Worm (Caenorhabditis elegans) whole organism, L1 larva: Measurements from ENCODE around the gene irld-42.

ENCODE experiments used
- dsc-1 ChIP-seq: sonication (generic microtip); optimal IDR thresholded peaks from 2 replicates; lab custom pipeline; 2016; ENCODE audit warnings: mild to moderate bottlenecking, missing genetic modification characterization, missing compliant biosample characterization
- egl-27 ChIP-seq, 2 experiments: fragments of 150-350 bp in 1 of 2; sonication (generic microtip); optimal IDR thresholded peaks; 3 replicates each; lab custom pipeline; 2017 to 2018; ENCODE audit warnings: missing biosample characterization in 2 of 2, missing genetic modification characterization in 2 of 2, missing genetic modification reagents in 2 of 2
- lin-13 ChIP-seq: fragments of 150-350 bp; optimal IDR thresholded peaks from 2 replicates; lab custom pipeline; 2014; ENCODE audit warnings: missing biosample characterization, missing genetic modification reagents, missing genetic modification characterization
- lin-39 ChIP-seq: fragments of 150-350 bp; optimal IDR thresholded peaks from 2 replicates; lab custom pipeline; 2014; ENCODE audit warnings: missing biosample characterization, missing genetic modification reagents, missing genetic modification characterization
- lir-3 ChIP-seq: sonication (generic microtip); optimal IDR thresholded peaks from 2 replicates; lab custom pipeline; 2016; ENCODE audit warnings: mild to moderate bottlenecking, missing genetic modification characterization, moderate library complexity, missing compliant biosample characterization; ENCODE audit not compliant: poor library complexity
- skn-1 ChIP-seq: fragments of 150-350 bp; optimal IDR thresholded peaks from 2 replicates; lab custom pipeline; 2014; ENCODE audit warnings: missing biosample characterization, missing genetic modification characterization
- sptf-1 ChIP-seq: fragments of 150-350 bp; optimal IDR thresholded peaks from 2 replicates; lab custom pipeline; 2014; ENCODE audit warnings: missing biosample characterization, missing genetic modification characterization

- TF ChIP-seq dsc-1 (tag; lab: Kevin White, UChicago) = no peak
- TF ChIP-seq sptf-1 (tag; lab: Kevin White, UChicago) = no peak
- TF ChIP-seq skn-1 (tag; lab: Kevin White, UChicago) = no peak
- no peak for TF ChIP-seq egl-27 (tag; optimal IDR thresholded peaks at IDR 0.05; lab: Kevin White, UChicago)
- no peak for TF ChIP-seq lin-13 (GFP tag; lab: Kevin White, UChicago)
- TF ChIP-seq lir-3 (tag; lab: Kevin White, UChicago) = no peak
- TF ChIP-seq lin-39 (tag; lab: Kevin White, UChicago) = no peak
These were observed 49.6 kb upstream of the irld-42 start, which contains the start of gene nhr-179 for ce11 chrV:1618760-1619159.
